Fruit fly (Drosophila melanogaster) whole organism, adult: ENCODE results near the gene CG3430.

ENCODE experiments used
- CG11617 ChIP-seq: fragments of 200-800 bp; sonication (Bioruptor generic); optimal IDR thresholded peaks from 2 replicates; lab custom pipeline; 2017; ENCODE audit warnings: mild to moderate bottlenecking, missing biosample characterization, missing genetic modification reagents, missing genetic modification characterization
- CG12768 ChIP-seq: fragments of 200-800 bp; sonication (Bioruptor generic); optimal IDR thresholded peaks from 2 replicates; lab custom pipeline; 2017; ENCODE audit warnings: missing biosample characterization, missing genetic modification characterization, mild to moderate bottlenecking, moderate library complexity, missing genetic modification reagents
- CG14711 ChIP-seq: fragments of 200-800 bp; sonication (Bioruptor generic); optimal IDR thresholded peaks from 2 replicates; lab custom pipeline; 2018; ENCODE audit warnings: missing biosample characterization, mild to moderate bottlenecking, missing genetic modification characterization, moderate library complexity
- CG1620 ChIP-seq: fragments of 200-800 bp; sonication (Bioruptor generic); optimal IDR thresholded peaks from 2 replicates; lab custom pipeline; 2016; ENCODE audit warnings: missing biosample characterization, missing genetic modification characterization
- CG33017 ChIP-seq: fragments of 200-800 bp; sonication (Bioruptor generic); optimal IDR thresholded peaks from 2 replicates; lab custom pipeline; 2018; ENCODE audit warnings: missing biosample characterization, mild to moderate bottlenecking, missing genetic modification characterization, moderate library complexity
- CG5204 ChIP-seq: fragments of 200-800 bp; sonication (Bioruptor generic); optimal IDR thresholded peaks from 2 replicates; lab custom pipeline; 2016; ENCODE audit warnings: missing biosample characterization, missing genetic modification characterization
- CG7045 ChIP-seq: fragments of 200-800 bp; sonication (Bioruptor generic); optimal IDR thresholded peaks from 2 replicates; lab custom pipeline; 2017; ENCODE audit warnings: missing biosample characterization, mild to moderate bottlenecking, missing genetic modification characterization
- CG7101 ChIP-seq: fragments of 200-800 bp; sonication (Bioruptor generic); optimal IDR thresholded peaks from 2 replicates; lab custom pipeline; 2018; ENCODE audit warnings: missing biosample characterization, mild to moderate bottlenecking, missing genetic modification characterization, moderate library complexity
- Clk ChIP-seq: fragments of 200-800 bp; sonication (Bioruptor generic); optimal IDR thresholded peaks from 2 replicates; lab custom pipeline; 2017; ENCODE audit warnings: missing biosample characterization, missing genetic modification characterization
- Crg-1 ChIP-seq: fragments of 200-800 bp; sonication (Bioruptor generic); optimal IDR thresholded peaks from 2 replicates; lab custom pipeline; 2016; ENCODE audit warnings: missing biosample characterization, missing genetic modification characterization
- Hr96 ChIP-seq: fragments of 200-800 bp; sonication (Bioruptor generic); optimal IDR thresholded peaks from 2 replicates; lab custom pipeline; 2016; ENCODE audit warnings: missing biosample characterization, missing genetic modification characterization
- Mnt ChIP-seq: fragments of 200-800 bp; sonication (Bioruptor generic); optimal IDR thresholded peaks from 2 replicates; lab custom pipeline; 2016; ENCODE audit warnings: missing biosample characterization, mild to moderate bottlenecking, missing genetic modification characterization
- bab1 ChIP-seq: fragments of 200-800 bp; sonication (Bioruptor generic); optimal IDR thresholded peaks from 3 replicates; lab custom pipeline; 2019; ENCODE audit warnings: missing biosample characterization, mild to moderate bottlenecking, missing genetic modification characterization, moderate library complexity
- cic ChIP-seq: fragments of 200-800 bp; sonication (Bioruptor generic); optimal IDR thresholded peaks from 2 replicates; lab custom pipeline; 2017; ENCODE audit warnings: missing biosample characterization, mild to moderate bottlenecking, missing genetic modification characterization, moderate library complexity
- cnc ChIP-seq, 2 experiments: fragments of >200 bp; optimal IDR thresholded peaks; 2 replicates each; lab custom pipeline; 2017
- kay ChIP-seq: fragments of 200-800 bp; sonication (Bioruptor generic); peaks from one replicate; lab custom pipeline; 2016; ENCODE audit warnings: missing biosample characterization, missing genetic modification characterization, borderline replicate concordance
- ovo ChIP-seq: fragments of 200-800 bp; sonication (Bioruptor generic); optimal IDR thresholded peaks from 2 replicates; lab custom pipeline; 2016; ENCODE audit warnings: missing biosample characterization, missing genetic modification characterization
- pad ChIP-seq: fragments of 200-800 bp; sonication (Bioruptor generic); optimal IDR thresholded peaks from 3 replicates; lab custom pipeline; 2017; ENCODE audit warnings: missing biosample characterization, missing genetic modification characterization, mild to moderate bottlenecking, moderate library complexity, missing genetic modification reagents
- tj ChIP-seq: fragments of 200-800 bp; sonication (Bioruptor generic); optimal IDR thresholded peaks from 3 replicates; lab custom pipeline; 2017; ENCODE audit warnings: missing biosample characterization, mild to moderate bottlenecking, missing genetic modification characterization, moderate library complexity
- toe ChIP-seq: fragments of 200-800 bp; sonication (Bioruptor generic); optimal IDR thresholded peaks from 2 replicates; lab custom pipeline; 2016; ENCODE audit warnings: missing biosample characterization, missing genetic modification characterization

Gene CG3430

DNA sequence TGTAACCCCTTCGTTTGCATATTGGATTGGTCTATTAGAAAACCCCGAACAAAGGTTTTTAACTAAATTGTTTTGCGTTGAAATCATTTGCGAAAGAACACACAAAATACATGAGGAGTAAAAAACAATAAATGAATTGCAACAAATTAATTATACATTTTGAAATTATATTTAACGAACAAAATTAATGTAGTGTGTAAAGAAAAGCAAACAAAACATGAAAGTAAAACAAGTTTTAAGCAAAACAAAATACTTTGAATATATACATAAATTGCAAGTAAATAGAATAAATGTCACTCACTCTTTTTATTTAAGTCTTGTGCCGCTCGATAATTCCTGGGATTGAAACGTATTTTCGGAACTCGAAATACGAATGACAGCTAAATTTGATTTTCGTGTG, 25.0 kb upstream of the CG3430 start, which contains the start of gene CG43232:
Gene CG43232, plus strand, starts transcription at position 301 of the 400 bp plus-strand sequence.
- TF ChIP-seq cnc (optimal IDR thresholded peaks at IDR 0.05; lab: Kevin White, UChicago) (no peak), kay (peak; percentile 78)

dm6 chr2L:6939698-6940097, 17.1 kb upstream of the CG3430 start:
- TF ChIP-seq CG7045 (GFP tag; lab: Kevin White, UChicago) (no peak), CG11617 (GFP tag; lab: Kevin White, UChicago) (no peak), pad (GFP tag; lab: Kevin White, UChicago) (no peak), CG5204 (GFP tag; lab: Kevin White, UChicago) (no peak), CG33017 (tag; lab: Kevin White, UChicago) (no peak), CG14711 (tag; lab: Kevin White, UChicago) (no peak), kay (no peak), CG1620 (GFP tag; lab: Kevin White, UChicago) (no peak), CG7101 (tag; lab: Kevin White, UChicago) (no peak), cic (GFP tag; lab: Kevin White, UChicago) (no peak), tj (GFP tag; lab: Kevin White, UChicago) (no peak), CG12768 (no peak), toe (no peak), cnc (optimal IDR thresholded peaks at IDR 0.05; lab: Kevin White, UChicago) (no peak), Crg-1 (GFP tag; lab: Kevin White, UChicago) (no peak), Hr96 (GFP tag; lab: Kevin White, UChicago) (no peak), Clk (GFP tag; lab: Kevin White, UChicago) (no peak), ovo (GFP tag; lab: Kevin White, UChicago) (no peak), bab1 (GFP tag; lab: Kevin White, UChicago) (no peak)

- peak; percentile 57 for TF ChIP-seq CG11617 (GFP tag; lab: Kevin White, UChicago)
- no peak for TF ChIP-seq CG5204 (GFP tag; lab: Kevin White, UChicago)
Observed at dm6 chr2L:6941731-6942130, 15.1 kb upstream of the CG3430 start.

DNA sequence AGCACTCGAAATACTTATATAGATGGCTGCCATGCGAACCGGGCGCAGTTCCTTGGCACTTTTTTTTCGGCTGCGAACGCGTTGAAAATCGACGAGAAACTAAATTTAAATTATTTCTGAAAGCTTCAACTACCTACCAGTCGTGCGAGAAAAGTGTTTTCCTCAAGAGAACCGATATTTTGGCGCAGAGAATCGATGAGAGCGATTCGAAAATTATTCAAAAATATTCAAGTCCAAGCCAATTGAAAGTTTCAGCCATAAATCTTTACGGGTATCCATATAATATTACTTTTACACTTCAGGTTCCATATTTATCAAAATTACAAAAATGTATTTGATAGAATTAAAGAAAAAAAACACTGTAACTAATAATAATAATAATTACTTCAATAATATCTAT, 14.1 kb upstream of the CG3430 start, which contains the start of gene CG18304:
Gene CG18304, minus strand, starts transcription at position 101 of the 400 bp plus-strand sequence.
- no peak for TF ChIP-seq CG1620 (GFP tag; lab: Kevin White, UChicago)
- TF ChIP-seq ovo (GFP tag; lab: Kevin White, UChicago): no peak
- TF ChIP-seq cnc (optimal IDR thresholded peaks at IDR 0.05; lab: Kevin White, UChicago): no peak
- TF ChIP-seq pad (GFP tag; lab: Kevin White, UChicago): no peak
- no peak for TF ChIP-seq Hr96 (GFP tag; lab: Kevin White, UChicago)
- TF ChIP-seq kay: no peak
- TF ChIP-seq CG7101 (tag; lab: Kevin White, UChicago): no peak
- TF ChIP-seq Clk (GFP tag; lab: Kevin White, UChicago): no peak
- TF ChIP-seq CG33017 (tag; lab: Kevin White, UChicago): no peak

dm6 chr2L:6945088-6945487, 11.7 kb upstream of the CG3430 start, which contains the start of gene Fgop2:
TSS of gene Fgop2 (minus strand) at chr2L:6945289.
- TF ChIP-seq bab1 (GFP tag; lab: Kevin White, UChicago): peak; percentile 31
- no peak for TF ChIP-seq toe

dm6 chr2L:6948540-6948942, 8.3 kb upstream of the CG3430 start, which contains the start of gene ihog:
TSS of gene ihog (minus strand) at chr2L:6948808.
- TF ChIP-seq CG11617 (GFP tag; lab: Kevin White, UChicago) (no peak), CG33017 (tag; lab: Kevin White, UChicago) (no peak), CG14711 (tag; lab: Kevin White, UChicago) (no peak), Mnt (peak; percentile 33), kay (no peak), Crg-1 (GFP tag; lab: Kevin White, UChicago) (no peak), CG12768 (no peak), bab1 (GFP tag; lab: Kevin White, UChicago) (peak; percentile 19), Clk (GFP tag; lab: Kevin White, UChicago) (no peak), ovo (GFP tag; lab: Kevin White, UChicago) (no peak), cic (GFP tag; lab: Kevin White, UChicago) (no peak), cnc (optimal IDR thresholded peaks at IDR 0.05; lab: Kevin White, UChicago) (no peak), pad (GFP tag; lab: Kevin White, UChicago) (peak; percentile 12)

- TF ChIP-seq CG11617 (GFP tag; lab: Kevin White, UChicago) (peak; percentile 79), Crg-1 (GFP tag; lab: Kevin White, UChicago) (peak; percentile 82), CG14711 (tag; lab: Kevin White, UChicago) (peak; percentile 92), ovo (GFP tag; lab: Kevin White, UChicago) (peak; percentile 82), CG1620 (GFP tag; lab: Kevin White, UChicago) (peak; percentile 1), CG7101 (tag; lab: Kevin White, UChicago) (peak; percentile 96), Hr96 (GFP tag; lab: Kevin White, UChicago) (no peak), CG12768 (peak; percentile 79), CG5204 (GFP tag; lab: Kevin White, UChicago) (no peak), CG33017 (tag; lab: Kevin White, UChicago) (peak; percentile 94), CG7045 (GFP tag; lab: Kevin White, UChicago) (no peak), Mnt (peak; percentile 68), tj (GFP tag; lab: Kevin White, UChicago) (peak; percentile 80), Clk (GFP tag; lab: Kevin White, UChicago) (peak; percentile 8), toe (no peak), pad (GFP tag; lab: Kevin White, UChicago) (peak; percentile 70), kay (no peak), cnc (optimal IDR thresholded peaks at IDR 0.05; lab: Kevin White, UChicago) (no peak), bab1 (GFP tag; lab: Kevin White, UChicago) (peak; percentile 45), cic (GFP tag; lab: Kevin White, UChicago) (no peak)
Observed at dm6 chr2L:6950096-6950495, 6.7 kb upstream of the CG3430 start, which contains the start of the genes Gas41 and SA1. TSS of gene Gas41 (minus strand) at chr2L:6950207. TSS of gene SA1 (plus strand) at chr2L:6950421.
